Worm (Caenorhabditis elegans) whole organism, L2 larva: Measurements from ENCODE around the gene Y62H9A.2.

ENCODE experiments used
- alr-1 ChIP-seq: fragments of 150-350 bp; optimal IDR thresholded peaks from 2 replicates; lab custom pipeline; 2014; ENCODE audit warnings: missing biosample characterization, missing genetic modification characterization
- fos-1 ChIP-seq: fragments of 150-350 bp; optimal IDR thresholded peaks from 2 replicates; lab custom pipeline; 2014; ENCODE audit warnings: missing biosample characterization, missing genetic modification characterization
- nhr-11 ChIP-seq: fragments of 150-350 bp; optimal IDR thresholded peaks from 2 replicates; lab custom pipeline; 2014; ENCODE audit warnings: missing biosample characterization, missing genetic modification characterization
- nhr-237 ChIP-seq: fragments of 150-350 bp; optimal IDR thresholded peaks from 2 replicates; lab custom pipeline; 2014; ENCODE audit warnings: missing biosample characterization, missing genetic modification characterization
- zag-1 ChIP-seq: fragments of 150-350 bp; optimal IDR thresholded peaks from 2 replicates; lab custom pipeline; 2014; ENCODE audit warnings: missing biosample characterization, missing genetic modification characterization

DNA sequence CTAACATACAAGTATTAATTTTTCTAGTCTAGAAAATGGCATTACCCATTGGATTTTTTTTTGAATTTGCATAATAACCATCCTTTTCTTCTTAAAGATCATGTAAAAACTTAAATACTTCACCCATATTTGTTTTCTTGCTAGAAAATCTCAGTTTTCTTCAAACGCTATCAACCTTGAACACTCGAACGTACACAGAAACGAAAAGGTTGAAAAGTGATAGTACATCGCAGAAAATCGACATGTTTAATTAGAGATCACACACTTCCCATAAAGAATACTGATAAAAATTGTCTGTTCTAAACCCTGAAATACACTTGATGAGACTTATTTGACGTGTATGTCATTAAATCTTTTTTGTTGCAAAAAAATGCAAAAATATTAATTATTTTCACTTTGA lies 49.6 kb upstream of the Y62H9A.2 start, which contains the start of gene F55G7.4:
- TF ChIP-seq nhr-237 (tag; lab: Kevin White, UChicago) (no peak), fos-1 (tag; lab: Kevin White, UChicago) (no peak), alr-1 (tag; lab: Kevin White, UChicago) (no peak), zag-1 (tag; lab: Kevin White, UChicago) (no peak), nhr-11 (tag; lab: Kevin White, UChicago) (no peak)
